Worm (Caenorhabditis elegans) whole organism, L1 larva: ENCODE results near the gene F35H10.3.

Experiments used
- alr-1 ChIP-seq: fragments of 200-800 bp; sonication (Bioruptor generic); optimal IDR thresholded peaks from 2 replicates; lab custom pipeline; 2018; ENCODE audit warnings: borderline replicate concordance, mild to moderate bottlenecking, missing genetic modification characterization, missing compliant biosample characterization
- ceh-88 ChIP-seq: fragments of 200-800 bp; sonication (Bioruptor generic); IDR thresholded peaks from 2 replicates; pipeline ENCODE4 v1.3.6; 2022; ENCODE audit warnings: missing genetic modification characterization, missing compliant biosample characterization
- elt-3 ChIP-seq, 6 experiments: fragments of 150-350 bp in 1 of 6; sonication (generic microtip); optimal IDR thresholded peaks; 2 replicates each; lab custom pipeline; 2017 to 2018; ENCODE audit warnings: missing biosample characterization in 6 of 6, missing genetic modification characterization in 6 of 6, inconsistent platforms in 1 of 6
- fkh-10 ChIP-seq: sonication (generic microtip); optimal IDR thresholded peaks from 2 replicates; lab custom pipeline; 2017; ENCODE audit warnings: missing biosample characterization, missing genetic modification reagents, missing genetic modification characterization
- grh-1 ChIP-seq: fragments of 200-800 bp; sonication (Bioruptor generic); IDR thresholded peaks from 2 replicates; pipeline ENCODE4 v1.3.6; 2022; ENCODE audit warnings: missing genetic modification reagents, missing genetic modification characterization, missing compliant biosample characterization
- jun-1 ChIP-seq: fragments of 150-350 bp; optimal IDR thresholded peaks from 2 replicates; lab custom pipeline; 2014; ENCODE audit warnings: missing biosample characterization, missing genetic modification reagents, missing genetic modification characterization
- lin-15B ChIP-seq: fragments of 150-350 bp; sonication (generic microtip); optimal IDR thresholded peaks from 3 replicates; lab custom pipeline; 2014; ENCODE audit warnings: missing biosample characterization, missing genetic modification characterization
- lin-39 ChIP-seq: fragments of 150-350 bp; optimal IDR thresholded peaks from 2 replicates; lab custom pipeline; 2014; ENCODE audit warnings: missing biosample characterization, missing genetic modification reagents, missing genetic modification characterization
- mab-9 ChIP-seq: fragments of 200-800 bp; sonication (Bioruptor generic); IDR thresholded peaks from 2 replicates; pipeline ENCODE4 v1.3.6; 2022; ENCODE audit warnings: missing genetic modification reagents, missing genetic modification characterization, missing compliant biosample characterization
- pqm-1 ChIP-seq: sonication (generic microtip); optimal IDR thresholded peaks from 3 replicates; lab custom pipeline; 2017; ENCODE audit warnings: missing biosample characterization, missing genetic modification characterization
- snpc-4 ChIP-seq: fragments of 150-350 bp; optimal IDR thresholded peaks from 2 replicates; lab custom pipeline; 2014; ENCODE audit warnings: missing biosample characterization, missing genetic modification characterization
- tbx-2 ChIP-seq: sonication (generic microtip); optimal IDR thresholded peaks from 2 replicates; lab custom pipeline; 2016; ENCODE audit warnings: missing genetic modification characterization, missing compliant biosample characterization
- zag-1 ChIP-seq: fragments of 150-350 bp; optimal IDR thresholded peaks from 2 replicates; lab custom pipeline; 2014; ENCODE audit warnings: missing biosample characterization, missing genetic modification characterization

- TF ChIP-seq tbx-2 (tag; lab: Kevin White, UChicago) (no peak), lin-39 (tag; lab: Kevin White, UChicago) (no peak), grh-1 (GFP tag; lab: Robert Waterston, UW) (no peak), lin-15B (tag; lab: Kevin White, UChicago) (no peak), elt-3 (tag; optimal IDR thresholded peaks at IDR 0.05; lab: Kevin White, UChicago) (no peak), mab-9 (GFP tag; lab: Robert Waterston, UW) (no peak), jun-1 (tag; lab: Kevin White, UChicago) (no peak), fkh-10 (GFP tag; lab: Kevin White, UChicago) (no peak), zag-1 (tag; lab: Kevin White, UChicago) (no peak), ceh-88 (GFP tag; lab: Robert Waterston, UW) (no peak), pqm-1 (tag; lab: Kevin White, UChicago) (no peak), alr-1 (tag; lab: Kevin White, UChicago) (no peak), snpc-4 (tag; lab: Kevin White, UChicago) (no peak)
Measured at ce11 chrIV:8328913-8329312, 3.1 kb downstream of the F35H10.3 start, which contains the start of gene F35H10.2.
